Worm (Caenorhabditis elegans) whole organism, mixed stage, embryonic: ENCODE measurements around the gene lips-17.

ENCODE experiments used
- M03D4.4 ChIP-seq: sonication (generic microtip); optimal IDR thresholded peaks from 2 replicates; lab custom pipeline; 2017; ENCODE audit warnings: mild to moderate bottlenecking, missing genetic modification characterization, missing compliant biosample characterization
- ceh-83 ChIP-seq: fragments of 200-800 bp; sonication (Bioruptor generic); optimal IDR thresholded peaks from 2 replicates; lab custom pipeline; 2018; ENCODE audit warnings: mild to moderate bottlenecking, missing genetic modification characterization, missing compliant biosample characterization
- flh-1 ChIP-seq: fragments of 200-800 bp; sonication (Bioruptor generic); optimal IDR thresholded peaks from 2 replicates; lab custom pipeline; 2018; ENCODE audit warnings: mild to moderate bottlenecking, missing genetic modification characterization, moderate library complexity, missing compliant biosample characterization
- ham-2 ChIP-seq: fragments of 200-800 bp; sonication (Bioruptor generic); optimal IDR thresholded peaks from 2 replicates; lab custom pipeline; 2018; ENCODE audit warnings: mild to moderate bottlenecking, missing genetic modification characterization, missing compliant biosample characterization
- nhr-12 ChIP-seq: fragments of 150-350 bp; optimal IDR thresholded peaks from 2 replicates; lab custom pipeline; 2014; ENCODE audit warnings: missing biosample characterization, missing genetic modification characterization
- sem-2 ChIP-seq: fragments of 200-800 bp; sonication (Bioruptor generic); optimal IDR thresholded peaks from 2 replicates; lab custom pipeline; 2018; ENCODE audit warnings: mild to moderate bottlenecking, missing genetic modification characterization, missing compliant biosample characterization

The lips-17 gene

DNA sequence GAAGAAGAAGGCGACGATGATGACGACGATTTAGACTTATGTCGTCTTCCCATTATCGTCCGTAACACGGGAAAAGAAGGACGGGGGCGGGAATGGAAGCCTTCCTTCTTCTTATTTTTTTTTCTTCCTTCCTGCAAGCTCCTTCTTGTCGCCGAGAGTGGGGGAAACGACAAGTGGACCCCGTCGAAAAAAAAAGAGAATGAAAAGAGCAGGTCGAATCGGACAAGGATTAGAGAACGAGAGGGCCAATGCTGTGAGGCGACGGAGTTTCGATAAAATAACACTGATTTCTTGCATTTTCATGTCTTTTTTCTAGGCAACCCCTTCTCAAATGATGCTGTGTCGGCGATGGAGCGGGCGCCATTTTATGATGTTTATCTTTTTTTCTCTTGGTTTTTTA, 43.1 kb downstream of the lips-17 start, which contains the start of gene pde-4:
Gene pde-4 (minus strand): TSS at position 76 of the 400 bp plus-strand sequence.
- TF ChIP-seq ham-2 (GFP tag; lab: Kevin White, UChicago) (no peak), ceh-83 (GFP tag; lab: Kevin White, UChicago) (no peak), sem-2 (GFP tag; lab: Kevin White, UChicago) (no peak), nhr-12 (tag; lab: Kevin White, UChicago) (no peak), flh-1 (GFP tag; lab: Kevin White, UChicago) (no peak), M03D4.4 (tag; lab: Kevin White, UChicago) (no peak)
